Worm (Caenorhabditis elegans) whole organism, L3 larva: ENCODE measurements around the gene gcsh-1.
A peak's percentile ranks its signal among the peaks of the same experiment; 100 is the strongest.

ENCODE experiments used
- R02D3.7 ChIP-seq: fragments of 150-350 bp; optimal IDR thresholded peaks from 2 replicates; lab custom pipeline; 2014; ENCODE audit warnings: missing biosample characterization, missing genetic modification characterization
- ZK546.5 ChIP-seq: sonication (generic microtip); optimal IDR thresholded peaks from 2 replicates; lab custom pipeline; 2017; ENCODE audit warnings: missing biosample characterization, missing genetic modification characterization
- aly-2 ChIP-seq: fragments of 150-350 bp; optimal IDR thresholded peaks from 2 replicates; lab custom pipeline; 2014; ENCODE audit warnings: missing biosample characterization, missing genetic modification characterization
- ama-1 ChIP-seq: fragments of 150-350 bp; optimal IDR thresholded peaks from 2 replicates; lab custom pipeline; 2018
- ceh-28 ChIP-seq: fragments of 150-350 bp; optimal IDR thresholded peaks from 2 replicates; lab custom pipeline; 2014; ENCODE audit warnings: missing biosample characterization, missing genetic modification reagents, missing genetic modification characterization
- ceh-9 ChIP-seq: sonication (generic microtip); optimal IDR thresholded peaks from 2 replicates; lab custom pipeline; 2018; ENCODE audit warnings: missing biosample characterization, missing genetic modification characterization
- daf-12 ChIP-seq: fragments of 150-350 bp; optimal IDR thresholded peaks from 2 replicates; lab custom pipeline; 2014; ENCODE audit warnings: missing biosample characterization, missing genetic modification reagents, missing genetic modification characterization
- egl-27 ChIP-seq: sonication (generic microtip); optimal IDR thresholded peaks from 4 replicates; lab custom pipeline; 2017; ENCODE audit warnings: missing biosample characterization, missing genetic modification reagents, missing genetic modification characterization
- egl-5 ChIP-seq: fragments of 150-350 bp; optimal IDR thresholded peaks from 2 replicates; lab custom pipeline; 2017; ENCODE audit warnings: missing biosample characterization, missing genetic modification reagents, missing genetic modification characterization, inconsistent platforms
- elt-1 ChIP-seq: fragments of 150-350 bp; optimal IDR thresholded peaks from 2 replicates; lab custom pipeline; 2014; ENCODE audit warnings: missing biosample characterization, missing genetic modification characterization
- elt-2 ChIP-seq: sonication (generic microtip); optimal IDR thresholded peaks from 2 replicates; lab custom pipeline; 2016; ENCODE audit warnings: missing genetic modification reagents, mild to moderate bottlenecking, missing genetic modification characterization, missing compliant biosample characterization
- elt-3 ChIP-seq, 3 experiments: fragments of 150-350 bp in 1 of 3; sonication (generic microtip) in 2 of 3; optimal IDR thresholded peaks; 2 replicates in 2 of 3; 4 replicates in 1 of 3; lab custom pipeline; 2014 to 2017; ENCODE audit warnings: missing biosample characterization in 3 of 3, missing genetic modification characterization in 3 of 3
- eor-1 ChIP-seq, 2 experiments: fragments of 150-350 bp; optimal IDR thresholded peaks; 2 replicates each; lab custom pipeline; 2014 to 2018; ENCODE audit warnings: missing biosample characterization in 2 of 2, missing genetic modification characterization in 2 of 2
- fkh-10 ChIP-seq: sonication (generic microtip); optimal IDR thresholded peaks from 2 replicates; lab custom pipeline; 2017; ENCODE audit warnings: missing biosample characterization, missing genetic modification reagents, missing genetic modification characterization
- fkh-2 ChIP-seq: fragments of 150-350 bp; optimal IDR thresholded peaks from 2 replicates; lab custom pipeline; 2014; ENCODE audit warnings: missing biosample characterization, missing genetic modification reagents, missing genetic modification characterization
- fos-1 ChIP-seq: fragments of 150-350 bp; optimal IDR thresholded peaks from 2 replicates; lab custom pipeline; 2014; ENCODE audit warnings: missing biosample characterization, missing genetic modification characterization
- jun-1 ChIP-seq: fragments of 150-350 bp; optimal IDR thresholded peaks from 2 replicates; lab custom pipeline; 2014; ENCODE audit warnings: missing biosample characterization, missing genetic modification reagents, missing genetic modification characterization
- lin-39 ChIP-seq: fragments of 150-350 bp; optimal IDR thresholded peaks from 2 replicates; lab custom pipeline; 2018; ENCODE audit warnings: missing biosample characterization, missing genetic modification reagents, missing genetic modification characterization
- lsy-12 ChIP-seq: sonication (generic microtip); optimal IDR thresholded peaks from 2 replicates; lab custom pipeline; 2016; ENCODE audit warnings: mild to moderate bottlenecking, missing genetic modification characterization, missing compliant biosample characterization
- mdl-1 ChIP-seq: fragments of 150-350 bp; optimal IDR thresholded peaks from 2 replicates; lab custom pipeline; 2014; ENCODE audit warnings: missing biosample characterization, missing genetic modification characterization
- mml-1 ChIP-seq: fragments of 150-350 bp; sonication (generic microtip); optimal IDR thresholded peaks from 3 replicates; lab custom pipeline; 2014; ENCODE audit warnings: missing biosample characterization, missing genetic modification characterization
- nfya-1 ChIP-seq: sonication (generic microtip); optimal IDR thresholded peaks from 2 replicates; lab custom pipeline; 2017; ENCODE audit warnings: missing genetic modification characterization, mild to moderate bottlenecking, missing compliant biosample characterization, antibody characterized with exemption, moderate library complexity; ENCODE audit not compliant: insufficient read depth
- nhr-11 ChIP-seq: fragments of 150-350 bp; optimal IDR thresholded peaks from 2 replicates; lab custom pipeline; 2014; ENCODE audit warnings: missing biosample characterization, missing genetic modification characterization
- nhr-23 ChIP-seq: fragments of 150-350 bp; optimal IDR thresholded peaks from 2 replicates; lab custom pipeline; 2014; ENCODE audit warnings: missing biosample characterization, missing genetic modification reagents, missing genetic modification characterization
- nhr-237 ChIP-seq: fragments of 150-350 bp; optimal IDR thresholded peaks from 2 replicates; lab custom pipeline; 2014; ENCODE audit warnings: missing biosample characterization, missing genetic modification characterization
- nhr-25 ChIP-seq: sonication (generic microtip); optimal IDR thresholded peaks from 2 replicates; lab custom pipeline; 2017; ENCODE audit warnings: missing biosample characterization, missing genetic modification characterization
- nhr-28 ChIP-seq: fragments of 150-350 bp; optimal IDR thresholded peaks from 2 replicates; lab custom pipeline; 2014; ENCODE audit warnings: missing biosample characterization, missing genetic modification characterization
- nhr-43 ChIP-seq: sonication (generic microtip); optimal IDR thresholded peaks from 2 replicates; lab custom pipeline; 2016; ENCODE audit warnings: mild to moderate bottlenecking, missing genetic modification characterization, missing compliant biosample characterization; ENCODE audit not compliant: poor library complexity, severe bottlenecking
- nhr-76 ChIP-seq: fragments of 150-350 bp; sonication (generic microtip); optimal IDR thresholded peaks from 5 replicates; lab custom pipeline; 2014; ENCODE audit warnings: missing biosample characterization, missing genetic modification characterization
- nhr-77 ChIP-seq: fragments of 150-350 bp; optimal IDR thresholded peaks from 2 replicates; lab custom pipeline; 2014; ENCODE audit warnings: missing biosample characterization, missing genetic modification characterization
- pha-4 ChIP-seq: fragments of 150-350 bp; optimal IDR thresholded peaks from 2 replicates; lab custom pipeline; 2014; ENCODE audit warnings: missing biosample characterization, missing genetic modification reagents, missing genetic modification characterization
- pqm-1 ChIP-seq: fragments of 150-350 bp; optimal IDR thresholded peaks from 2 replicates; lab custom pipeline; 2017; ENCODE audit warnings: missing biosample characterization, missing genetic modification characterization, inconsistent platforms
- sea-2 ChIP-seq: fragments of 150-350 bp; sonication (generic microtip); optimal IDR thresholded peaks from 4 replicates; lab custom pipeline; 2014; ENCODE audit warnings: missing biosample characterization, missing genetic modification reagents, missing genetic modification characterization
- skn-1 ChIP-seq: fragments of 150-350 bp; optimal IDR thresholded peaks from 2 replicates; lab custom pipeline; 2014; ENCODE audit warnings: missing biosample characterization, missing genetic modification characterization
- snpc-4 ChIP-seq: fragments of 150-350 bp; optimal IDR thresholded peaks from 2 replicates; lab custom pipeline; 2014; ENCODE audit warnings: missing biosample characterization, missing genetic modification characterization
- tbx-2 ChIP-seq: sonication (generic microtip); optimal IDR thresholded peaks from 2 replicates; lab custom pipeline; 2016; ENCODE audit warnings: mild to moderate bottlenecking, missing genetic modification characterization, missing compliant biosample characterization
- unc-62 ChIP-seq: fragments of 150-350 bp; sonication (generic microtip); optimal IDR thresholded peaks from 4 replicates; lab custom pipeline; 2014; ENCODE audit warnings: missing biosample characterization, missing genetic modification reagents, missing genetic modification characterization
- ztf-4 ChIP-seq: fragments of 150-350 bp; optimal IDR thresholded peaks from 2 replicates; lab custom pipeline; 2014; ENCODE audit warnings: missing biosample characterization, missing genetic modification characterization

gcsh-1 gene

ce11 chrX:14476625-14477257, 38.1 kb downstream of the gcsh-1 start:
- peak in 1 of 3 experiments; percentile 22 for TF ChIP-seq elt-3 (tag; optimal IDR thresholded peaks at IDR 0.05; lab: Kevin White, UChicago)
- TF ChIP-seq nhr-11 (tag; lab: Kevin White, UChicago): no peak
- TF ChIP-seq nhr-76: no peak
- no peak for TF ChIP-seq nfya-1 (tag; lab: Kevin White, UChicago)
- peak; percentile 82 for TF ChIP-seq nhr-43 (tag; lab: Kevin White, UChicago)
- TF ChIP-seq fkh-2 (tag; lab: Kevin White, UChicago): no peak
- no peak for TF ChIP-seq aly-2
- peak; percentile 69 for TF ChIP-seq nhr-23
- TF ChIP-seq unc-62: no peak
- TF ChIP-seq jun-1 (tag; lab: Kevin White, UChicago): peak; percentile 68
- TF ChIP-seq snpc-4 (tag; lab: Kevin White, UChicago): peak; percentile 98
- no peak for TF ChIP-seq mml-1 (tag; lab: Kevin White, UChicago)
- TF ChIP-seq ztf-4 (tag; lab: Kevin White, UChicago): no peak
- TF ChIP-seq ZK546.5 (tag; lab: Kevin White, UChicago): no peak
- no peak for TF ChIP-seq ceh-9
- TF ChIP-seq egl-5 (tag; lab: Kevin White, UChicago): no peak
- TF ChIP-seq nhr-25: peak; percentile 22
- TF ChIP-seq ceh-28 (tag; lab: Kevin White, UChicago): peak; percentile 0
- no peak for TF ChIP-seq nhr-237
- TF ChIP-seq daf-12 (tag; lab: Kevin White, UChicago): no peak
- no peak for TF ChIP-seq elt-1 (tag; lab: Kevin White, UChicago)
- peak; percentile 14 for TF ChIP-seq lsy-12 (tag; lab: Kevin White, UChicago)
- no peak for TF ChIP-seq R02D3.7 (tag; lab: Kevin White, UChicago)
- TF ChIP-seq nhr-77: no peak
- TF ChIP-seq fos-1 (tag; lab: Kevin White, UChicago): no peak
- TF ChIP-seq tbx-2: peak; percentile 68
- peak; percentile 73 for TF ChIP-seq skn-1
- TF ChIP-seq pqm-1 (tag; lab: Kevin White, UChicago): no peak
- peak; percentile 38 for TF ChIP-seq elt-2 (tag; lab: Kevin White, UChicago)
- TF ChIP-seq lin-39 (tag; lab: Kevin White, UChicago): no peak
- TF ChIP-seq eor-1 (tag; optimal IDR thresholded peaks at IDR 0.05; lab: Kevin White, UChicago): no peak

- TF ChIP-seq ZK546.5 (tag; lab: Kevin White, UChicago): no peak
- no peak for TF ChIP-seq skn-1
- TF ChIP-seq elt-1 (tag; lab: Kevin White, UChicago): no peak
- no peak for TF ChIP-seq fkh-10
- TF ChIP-seq tbx-2: no peak
- no peak for TF ChIP-seq ama-1 (lab: Kevin White, UChicago)
- TF ChIP-seq nfya-1 (tag; lab: Kevin White, UChicago): no peak
Measured at ce11 chrX:14473740-14474139, 41.1 kb downstream of the gcsh-1 start, which contains the start of gene M163.5. M163.5 (plus strand) TSS chrX:14474040.

- TF ChIP-seq pha-4 (no peak), fkh-2 (tag; lab: Kevin White, UChicago) (no peak), mdl-1 (tag; lab: Kevin White, UChicago) (no peak), sea-2 (no peak), aly-2 (no peak), nhr-237 (no peak), jun-1 (tag; lab: Kevin White, UChicago) (no peak), nhr-43 (tag; lab: Kevin White, UChicago) (no peak), nhr-77 (no peak), elt-1 (tag; lab: Kevin White, UChicago) (no peak), pqm-1 (tag; lab: Kevin White, UChicago) (no peak), unc-62 (no peak)
Measured at ce11 chrX:14470687-14471086, 44.2 kb downstream of the gcsh-1 start, which contains the start of gene M163.10. M163.10 (plus strand) TSS chrX:14470987.

- TF ChIP-seq nhr-43 (tag; lab: Kevin White, UChicago) (no peak), pha-4 (no peak), aly-2 (no peak), nhr-28 (tag; lab: Kevin White, UChicago) (no peak), mdl-1 (tag; lab: Kevin White, UChicago) (no peak), egl-27 (tag; lab: Kevin White, UChicago) (no peak)
Measured at ce11 chrX:14469284-14469683, 45.6 kb downstream of the gcsh-1 start, which contains the start of gene M163.9. M163.9 (plus strand) TSS chrX:14469584.
